Fruit fly (Drosophila melanogaster): Measurements from ENCODE around the gene Klp3A.

DNA sequence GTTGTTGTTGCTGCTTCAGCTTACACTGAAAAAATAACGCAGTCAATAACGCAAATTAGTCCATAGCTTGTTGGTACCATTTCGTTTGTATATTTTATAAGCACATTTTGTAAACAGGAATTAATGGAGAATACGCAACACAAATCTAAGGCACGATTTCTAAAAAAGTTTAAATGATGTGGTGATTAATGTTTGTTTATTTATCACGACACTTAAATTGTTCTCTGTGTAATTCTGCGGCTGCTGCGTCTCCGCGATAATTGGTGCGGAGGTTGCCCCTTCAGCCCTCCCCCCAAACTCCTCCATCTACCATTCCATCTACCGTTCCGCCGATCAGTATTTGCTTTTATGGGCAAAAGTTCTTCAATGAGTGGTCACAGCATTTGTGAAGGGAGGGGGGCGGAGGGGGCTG, 43.6 kb upstream of the Klp3A start:
- TF ChIP-seq ci (GFP tag; IDR thresholded peaks at IDR 0.05) (peak; percentile 57), Usf (GFP tag; optimal IDR thresholded peaks at IDR 0.05) (no peak), CG8359 (GFP tag; optimal IDR thresholded peaks at IDR 0.05; ENCODE audit: borderline replicate concordance) (no peak), CG13624 (GFP tag; optimal IDR thresholded peaks at IDR 0.05) (peak; percentile 43), CG11504 (tag; optimal IDR thresholded peaks at IDR 0.05) (peak; percentile 80), CG3995 (GFP tag; optimal IDR thresholded peaks at IDR 0.05) (no peak), Dll (GFP tag; IDR thresholded peaks at IDR 0.05; ENCODE audit: partially characterized antibody) (no peak), fu2 (GFP tag; optimal IDR thresholded peaks at IDR 0.05) (no peak), dm (GFP tag; optimal IDR thresholded peaks at IDR 0.05) (no peak), ttk (GFP tag; IDR thresholded peaks at IDR 0.05) (no peak)

Data from whole organism, embryonic.